Worm (Caenorhabditis elegans) whole organism, young adult: Measurements from ENCODE around the gene dec-7.

Experiments used
- F22D6.2 ChIP-seq: sonication (generic microtip); optimal IDR thresholded peaks from 2 replicates; lab custom pipeline; 2016; ENCODE audit warnings: mild to moderate bottlenecking, missing genetic modification characterization, missing compliant biosample characterization
- F52B5.7 ChIP-seq: sonication (generic microtip); optimal IDR thresholded peaks from 2 replicates; lab custom pipeline; 2016; ENCODE audit warnings: mild to moderate bottlenecking, missing genetic modification characterization, missing compliant biosample characterization
- T26A5.8 ChIP-seq: sonication (generic microtip); optimal IDR thresholded peaks from 2 replicates; lab custom pipeline; 2016; ENCODE audit warnings: missing genetic modification characterization, missing compliant biosample characterization
- ZK185.1 ChIP-seq: sonication (generic microtip); optimal IDR thresholded peaks from 2 replicates; lab custom pipeline; 2016; ENCODE audit warnings: mild to moderate bottlenecking, missing genetic modification characterization, missing compliant biosample characterization; ENCODE audit not compliant: poor library complexity, severe bottlenecking
- dpl-1 ChIP-seq: fragments of 150-350 bp; optimal IDR thresholded peaks from 2 replicates; lab custom pipeline; 2014; ENCODE audit warnings: missing biosample characterization, missing genetic modification reagents, missing genetic modification characterization
- hmg-20 ChIP-seq: fragments of 200-800 bp; sonication (Bioruptor generic); IDR thresholded peaks from 2 replicates; pipeline ENCODE4 v1.3.6; 2022; ENCODE audit warnings: missing genetic modification reagents, missing genetic modification characterization, missing compliant biosample characterization
- lin-35 ChIP-seq, 3 experiments: fragments of 150-350 bp in 2 of 3; sonication (generic microtip) in 1 of 3; optimal IDR thresholded peaks; 2 replicates each; lab custom pipeline; 2014 to 2018; ENCODE audit warnings: missing biosample characterization in 3 of 3, missing genetic modification characterization in 3 of 3, missing genetic modification reagents in 3 of 3
- lin-54 ChIP-seq: fragments of 200-800 bp; sonication (Bioruptor generic); optimal IDR thresholded peaks from 2 replicates; lab custom pipeline; 2018; ENCODE audit warnings: mild to moderate bottlenecking, missing genetic modification characterization, missing compliant biosample characterization
- madf-10 ChIP-seq: sonication (generic microtip); optimal IDR thresholded peaks from 2 replicates; lab custom pipeline; 2016; ENCODE audit warnings: mild to moderate bottlenecking, missing genetic modification characterization, missing compliant biosample characterization
- pha-4 ChIP-seq: fragments of 150-350 bp; sonication (generic microtip); optimal IDR thresholded peaks from 2 replicates; lab custom pipeline; 2014; ENCODE audit warnings: missing biosample characterization, missing genetic modification reagents, missing genetic modification characterization
- snpc-1.1 ChIP-seq: sonication (generic microtip); optimal IDR thresholded peaks from 2 replicates; lab custom pipeline; 2017; ENCODE audit warnings: missing genetic modification characterization, mild to moderate bottlenecking, missing compliant biosample characterization, antibody characterized with exemption, moderate library complexity, missing genotype, missing genetic modification reagents; ENCODE audit not compliant: insufficient read depth
- unc-62 ChIP-seq: fragments of 150-350 bp; optimal IDR thresholded peaks from 2 replicates; lab custom pipeline; 2014; ENCODE audit warnings: missing biosample characterization, missing genetic modification reagents, missing genetic modification characterization
- ztf-26 ChIP-seq: sonication (generic microtip); optimal IDR thresholded peaks from 2 replicates; lab custom pipeline; 2017; ENCODE audit warnings: missing genetic modification characterization, missing compliant biosample characterization

DNA sequence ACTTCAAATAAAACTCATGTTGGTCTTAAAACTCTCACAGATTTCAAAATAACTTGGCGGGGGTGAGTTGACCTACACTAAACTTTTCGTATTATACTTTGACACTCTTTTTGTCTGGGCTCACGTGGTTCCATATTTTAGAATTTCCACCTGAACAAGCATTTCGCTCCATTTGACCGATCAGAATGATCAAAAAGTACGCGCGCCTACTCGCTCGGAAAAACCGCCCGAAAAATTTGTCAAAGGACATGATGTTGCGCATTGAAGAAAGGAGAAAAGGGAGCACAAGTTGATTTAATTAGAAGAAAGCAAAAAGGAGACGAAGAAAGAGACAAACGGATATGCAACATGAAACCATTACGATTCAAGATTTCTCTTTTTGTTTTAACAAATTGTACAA lies 45.9 kb upstream of the dec-7 start:
- TF ChIP-seq lin-54 (GFP tag; lab: Kevin White, UChicago) = no peak
- TF ChIP-seq dpl-1 = no peak
- TF ChIP-seq F52B5.7 (tag; lab: Kevin White, UChicago) = no peak
- no peak for TF ChIP-seq madf-10 (tag; lab: Kevin White, UChicago)
- no peak for TF ChIP-seq unc-62 (GFP tag; lab: Kevin White, UChicago)
- TF ChIP-seq F22D6.2 (tag; lab: Kevin White, UChicago) = no peak
- no peak for TF ChIP-seq pha-4 (tag; lab: Kevin White, UChicago)
- TF ChIP-seq ZK185.1 (tag; lab: Kevin White, UChicago) = no peak
- TF ChIP-seq hmg-20 (GFP tag; lab: Robert Waterston, UW) = no peak
- no peak for TF ChIP-seq lin-35 (GFP tag; optimal IDR thresholded peaks at IDR 0.05; lab: Kevin White, UChicago)
- no peak for TF ChIP-seq T26A5.8 (tag; lab: Kevin White, UChicago)
- TF ChIP-seq ztf-26 (tag; lab: Kevin White, UChicago) = no peak
- TF ChIP-seq snpc-1.1 (tag; lab: Kevin White, UChicago) = no peak
